Fruit fly (Drosophila melanogaster) whole organism, embryonic: ENCODE results near the gene ClpX.

ENCODE experiments used
- CG11456 ChIP-seq: fragments of 200-800 bp; sonication (Bioruptor generic); IDR thresholded peaks from 3 replicates; pipeline ENCODE4 v1.3.6; 2022; ENCODE audit warnings: missing biosample characterization, missing genetic modification characterization
- CG12744 ChIP-seq: fragments of 200-800 bp; sonication (Bioruptor generic); optimal IDR thresholded peaks from 2 replicates; lab custom pipeline; 2016; ENCODE audit warnings: missing biosample characterization, missing genetic modification characterization
- CG13775 ChIP-seq: fragments of 200-800 bp; sonication (Bioruptor generic); optimal IDR thresholded peaks from 3 replicates; lab custom pipeline; 2017; ENCODE audit warnings: missing biosample characterization, mild to moderate bottlenecking, missing genetic modification characterization
- CG15269 ChIP-seq: fragments of 200-800 bp; sonication (Bioruptor generic); optimal IDR thresholded peaks from 2 replicates; lab custom pipeline; 2018; ENCODE audit warnings: missing biosample characterization, mild to moderate bottlenecking, missing genetic modification characterization, moderate library complexity
- CG15601 ChIP-seq: fragments of 200-800 bp; sonication (Bioruptor generic); optimal IDR thresholded peaks from 3 replicates; lab custom pipeline; 2019; ENCODE audit warnings: missing biosample characterization, mild to moderate bottlenecking, missing genetic modification characterization, moderate library complexity
- CG17328 ChIP-seq: fragments of 200-800 bp; sonication (Bioruptor generic); IDR thresholded peaks from 2 replicates; pipeline ENCODE4 v1.3.6; 2022; ENCODE audit warnings: missing biosample characterization, missing genetic modification characterization
- CG1792 ChIP-seq: fragments of 200-800 bp; sonication (Bioruptor generic); optimal IDR thresholded peaks from 2 replicates; lab custom pipeline; 2016; ENCODE audit warnings: missing biosample characterization, missing genetic modification characterization
- CG2120 ChIP-seq: fragments of 200-800 bp; sonication (Bioruptor generic); optimal IDR thresholded peaks from 3 replicates; lab custom pipeline; 2016; ENCODE audit warnings: missing biosample characterization, missing genetic modification characterization
- CG2678 ChIP-seq: fragments of 200-800 bp; sonication (Bioruptor generic); optimal IDR thresholded peaks from 3 replicates; lab custom pipeline; 2019; ENCODE audit warnings: missing biosample characterization, mild to moderate bottlenecking, missing genetic modification characterization, moderate library complexity
- CG2712 ChIP-seq: fragments of 200-800 bp; optimal IDR thresholded peaks from 3 replicates; lab custom pipeline; 2019; ENCODE audit warnings: missing biosample characterization, mild to moderate bottlenecking, missing genetic modification characterization, moderate library complexity
- CG2889 ChIP-seq: fragments of 200-800 bp; sonication (Bioruptor generic); IDR thresholded peaks from 3 replicates; pipeline ENCODE4 v1.3.6; 2022; ENCODE audit warnings: missing biosample characterization, missing genetic modification characterization
- CG3065 ChIP-seq: fragments of 200-800 bp; sonication (Bioruptor generic); optimal IDR thresholded peaks from 2 replicates; lab custom pipeline; 2016; ENCODE audit warnings: missing biosample characterization, missing genetic modification characterization
- CG32767 ChIP-seq: fragments of 200-800 bp; sonication (Bioruptor generic); IDR thresholded peaks from 2 replicates; pipeline ENCODE4 v1.3.6; 2022; ENCODE audit warnings: missing biosample characterization, missing genetic modification characterization
- CG3281 ChIP-seq: fragments of 200-800 bp; sonication (Bioruptor generic); optimal IDR thresholded peaks from 3 replicates; lab custom pipeline; 2017; ENCODE audit warnings: missing biosample characterization, mild to moderate bottlenecking, missing genetic modification characterization
- CG4328 ChIP-seq: fragments of 200-800 bp; sonication (Bioruptor generic); optimal IDR thresholded peaks from 3 replicates; lab custom pipeline; 2017; ENCODE audit warnings: missing biosample characterization, missing genetic modification reagents, missing genetic modification characterization
- CG4707 ChIP-seq: fragments of 200-800 bp; sonication (Bioruptor generic); optimal IDR thresholded peaks from 2 replicates; lab custom pipeline; 2018; ENCODE audit warnings: missing biosample characterization, mild to moderate bottlenecking, missing genetic modification characterization, moderate library complexity
- CG5180 ChIP-seq: fragments of 200-800 bp; sonication (Bioruptor generic); optimal IDR thresholded peaks from 3 replicates; lab custom pipeline; 2017; ENCODE audit warnings: missing biosample characterization, missing genetic modification characterization, mild to moderate bottlenecking, moderate library complexity, missing genetic modification reagents
- CG7357 ChIP-seq: fragments of 200-800 bp; sonication (Bioruptor generic); IDR thresholded peaks from 3 replicates; pipeline ENCODE4 v1.3.6; 2022; ENCODE audit warnings: missing biosample characterization, missing genetic modification characterization
- CG9876 ChIP-seq: fragments of 200-800 bp; sonication (Bioruptor generic); optimal IDR thresholded peaks from 2 replicates; lab custom pipeline; 2016; ENCODE audit warnings: missing biosample characterization, missing genetic modification characterization
- CkIIα-i1 ChIP-seq: fragments of 200-800 bp; sonication (Bioruptor generic); IDR thresholded peaks from 2 replicates; pipeline ENCODE4 v1.3.6; 2022; ENCODE audit warnings: missing biosample characterization, missing genetic modification characterization
- D19A ChIP-seq: fragments of 200-800 bp; optimal IDR thresholded peaks from 3 replicates; lab custom pipeline; 2019; ENCODE audit warnings: missing biosample characterization, mild to moderate bottlenecking, missing genetic modification characterization, moderate library complexity
- Dp ChIP-seq: fragments of 200-800 bp; sonication (Bioruptor generic); optimal IDR thresholded peaks from 2 replicates; lab custom pipeline; 2018; ENCODE audit warnings: missing biosample characterization, mild to moderate bottlenecking, missing genetic modification characterization, moderate library complexity
- Ets65A ChIP-seq: fragments of 200-800 bp; sonication (Bioruptor generic); peaks from one replicate; lab custom pipeline; 2016; ENCODE audit warnings: missing biosample characterization, missing genetic modification characterization
- Gug ChIP-seq: fragments of 200-800 bp; sonication (Bioruptor generic); IDR thresholded peaks from 4 replicates; pipeline ENCODE4 v1.3.6; 2022; ENCODE audit warnings: missing biosample characterization, missing genetic modification characterization
- H15 ChIP-seq: fragments of 200-800 bp; sonication (Bioruptor generic); IDR thresholded peaks from 3 replicates; pipeline ENCODE4 v1.3.6; 2022; ENCODE audit warnings: missing biosample characterization, missing genetic modification characterization
- HLHmδ ChIP-seq: fragments of 200-800 bp; sonication (Bioruptor generic); optimal IDR thresholded peaks from 2 replicates; lab custom pipeline; 2018; ENCODE audit warnings: missing biosample characterization, mild to moderate bottlenecking, missing genetic modification characterization, moderate library complexity
- Nf-YC ChIP-seq: fragments of 200-800 bp; optimal IDR thresholded peaks from 3 replicates; lab custom pipeline; 2019; ENCODE audit warnings: missing biosample characterization, mild to moderate bottlenecking, missing genetic modification characterization, moderate library complexity
- Sox100B ChIP-seq: fragments of 200-800 bp; sonication (Bioruptor generic); optimal IDR thresholded peaks from 3 replicates; lab custom pipeline; 2018; ENCODE audit warnings: missing biosample characterization, mild to moderate bottlenecking, missing genetic modification characterization
- Tbp ChIP-seq: fragments of >200 bp; optimal IDR thresholded peaks from 2 replicates; lab custom pipeline; 2018; ENCODE audit warnings: missing biosample characterization, missing genetic modification characterization
- Trl ChIP-seq, 3 experiments: fragments of >200 bp in 2 of 3; fragments of 200-800 bp in 1 of 3; sonication (Bioruptor generic) in 1 of 3; optimal IDR thresholded peaks; 2 replicates in 1 of 3; 3 replicates in 2 of 3; lab custom pipeline; 2016 to 2017; ENCODE audit warnings: missing biosample characterization in 1 of 3, missing genetic modification characterization in 1 of 3
- cato ChIP-seq: fragments of 200-800 bp; sonication (Bioruptor generic); optimal IDR thresholded peaks from 2 replicates; lab custom pipeline; 2016; ENCODE audit warnings: missing biosample characterization, missing genetic modification characterization, borderline replicate concordance
- caup ChIP-seq: fragments of 200-800 bp; sonication (Bioruptor generic); optimal IDR thresholded peaks from 3 replicates; lab custom pipeline; 2017; ENCODE audit warnings: missing biosample characterization, mild to moderate bottlenecking, missing genetic modification characterization, moderate library complexity; ENCODE audit not compliant: severe bottlenecking
- chm ChIP-seq: fragments of 200-800 bp; sonication (Bioruptor generic); IDR thresholded peaks from 2 replicates; pipeline ENCODE4 v1.3.6; 2022; ENCODE audit warnings: missing biosample characterization, missing genetic modification characterization
- dan ChIP-seq: fragments of 200-800 bp; sonication (Bioruptor generic); IDR thresholded peaks from 2 replicates; pipeline ENCODE4 v1.3.6; 2022; ENCODE audit warnings: missing biosample characterization, missing genetic modification characterization
- her ChIP-seq: fragments of 200-800 bp; sonication (Bioruptor generic); optimal IDR thresholded peaks from 2 replicates; lab custom pipeline; 2016; ENCODE audit warnings: missing biosample characterization, missing genetic modification characterization
- ind ChIP-seq: fragments of 200-800 bp; sonication (Bioruptor generic); optimal IDR thresholded peaks from 3 replicates; lab custom pipeline; 2016; ENCODE audit warnings: missing biosample characterization, missing genetic modification characterization
- kay ChIP-seq: fragments of 200-800 bp; sonication (Bioruptor generic); optimal IDR thresholded peaks from 2 replicates; lab custom pipeline; 2016; ENCODE audit warnings: missing biosample characterization, missing genetic modification characterization
- lab ChIP-seq: fragments of 200-800 bp; sonication (Bioruptor generic); optimal IDR thresholded peaks from 3 replicates; lab custom pipeline; 2017; ENCODE audit warnings: missing biosample characterization, missing genetic modification characterization, mild to moderate bottlenecking, moderate library complexity, missing genetic modification reagents
- lbe ChIP-seq: fragments of 200-800 bp; sonication (Bioruptor generic); optimal IDR thresholded peaks from 2 replicates; lab custom pipeline; 2016; ENCODE audit warnings: missing biosample characterization, mild to moderate bottlenecking, missing genetic modification characterization
- nmo ChIP-seq: fragments of 200-800 bp; sonication (Bioruptor generic); optimal IDR thresholded peaks from 2 replicates; lab custom pipeline; 2018; ENCODE audit warnings: missing biosample characterization, mild to moderate bottlenecking, missing genetic modification characterization, moderate library complexity
- onecut ChIP-seq: fragments of 200-800 bp; sonication (Bioruptor generic); IDR thresholded peaks from 2 replicates; pipeline ENCODE4 v1.3.6; 2022; ENCODE audit warnings: missing biosample characterization, missing genetic modification characterization
- peb ChIP-seq: fragments of 200-800 bp; sonication (Bioruptor generic); IDR thresholded peaks from 2 replicates; pipeline ENCODE4 v1.3.6; 2022; ENCODE audit warnings: missing biosample characterization, missing genetic modification characterization
- phol ChIP-seq: fragments of 200-800 bp; sonication (Bioruptor generic); optimal IDR thresholded peaks from 3 replicates; lab custom pipeline; 2018; ENCODE audit warnings: missing biosample characterization, mild to moderate bottlenecking, missing genetic modification characterization, moderate library complexity
- pnt ChIP-seq: fragments of 200-800 bp; sonication (Bioruptor generic); optimal IDR thresholded peaks from 3 replicates; lab custom pipeline; 2016; ENCODE audit warnings: missing biosample characterization, missing genetic modification characterization
- pros ChIP-seq: fragments of 200-800 bp; sonication (Bioruptor generic); optimal IDR thresholded peaks from 3 replicates; lab custom pipeline; 2019; ENCODE audit warnings: missing biosample characterization, mild to moderate bottlenecking, missing genetic modification characterization, moderate library complexity
- rib ChIP-seq: fragments of 200-800 bp; sonication (Bioruptor generic); IDR thresholded peaks from 2 replicates; pipeline ENCODE4 v1.3.6; 2022; ENCODE audit warnings: missing biosample characterization, missing genetic modification characterization
- ro ChIP-seq: fragments of 200-800 bp; sonication (Bioruptor generic); IDR thresholded peaks from 2 replicates; pipeline ENCODE4 v1.3.6; 2022; ENCODE audit warnings: missing biosample characterization, missing genetic modification characterization
- scrt ChIP-seq: fragments of 200-800 bp; sonication (Bioruptor generic); optimal IDR thresholded peaks from 2 replicates; lab custom pipeline; 2018; ENCODE audit warnings: missing biosample characterization, mild to moderate bottlenecking, missing genetic modification characterization, moderate library complexity
- twi ChIP-seq: fragments of 200-800 bp; optimal IDR thresholded peaks from 2 replicates; lab custom pipeline; 2019; ENCODE audit warnings: missing biosample characterization, mild to moderate bottlenecking, missing genetic modification characterization, moderate library complexity

The ClpX gene

DNA sequence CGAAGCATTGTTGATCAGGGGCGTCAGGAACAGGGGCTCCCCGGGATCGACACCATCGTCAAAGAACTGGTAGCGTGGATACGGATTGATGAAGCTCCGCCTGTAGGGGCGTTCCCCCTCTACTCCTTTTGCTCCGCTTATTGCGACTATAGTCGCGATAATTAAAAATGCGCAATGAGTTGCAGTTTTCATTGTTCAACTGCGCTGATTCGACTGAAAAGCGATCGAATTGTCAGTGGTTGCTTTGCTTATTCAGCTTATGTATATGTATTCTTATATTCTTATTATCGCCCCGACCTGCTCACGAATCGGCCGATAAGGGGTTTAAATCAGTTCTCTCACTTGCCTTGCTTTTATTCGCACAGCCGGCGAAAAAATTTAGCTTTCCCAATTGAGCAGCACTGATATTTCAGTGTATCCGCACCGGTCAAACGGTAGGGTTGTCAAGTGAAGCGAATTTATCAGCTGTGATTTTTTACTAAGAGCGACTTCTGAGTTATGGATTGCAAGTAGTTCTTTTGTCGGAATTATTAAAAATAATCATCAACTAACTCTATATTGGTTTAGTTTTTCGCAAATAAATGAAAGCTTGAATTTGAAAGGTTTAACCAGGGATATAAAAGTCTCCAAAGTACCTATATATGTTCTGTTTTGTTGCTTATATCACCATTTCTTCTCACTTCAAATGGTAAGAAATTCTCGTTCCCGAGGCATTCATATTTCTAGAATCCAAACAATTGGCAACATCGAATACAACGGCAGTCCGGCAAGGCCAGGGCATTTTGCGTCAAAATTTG, 39.3 kb downstream of the ClpX start, which contains the start of the genes CG4572 and CG4686 (continued):
- TF ChIP-seq CG2712 (tag; lab: Kevin White, UChicago), result peak; percentile 84
- peak; percentile 28 for TF ChIP-seq CG3065
- no peak for TF ChIP-seq CG2889 (GFP tag; lab: Robert Waterston, UW)
- TF ChIP-seq kay, result no peak
- no peak; the same call in 1 of the 2 replicates for TF ChIP-seq chm (GFP tag; lab: Robert Waterston, UW)
- peak; percentile 83; the same call in 3 of the 4 replicates for TF ChIP-seq Gug (GFP tag; lab: Robert Waterston, UW)
- peak; percentile 74 for TF ChIP-seq CG13775 (GFP tag; lab: Kevin White, UChicago)
- TF ChIP-seq phol, result peak; percentile 88
- TF ChIP-seq pros, result peak; percentile 35
- peak; percentile 51 for TF ChIP-seq caup (GFP tag; lab: Kevin White, UChicago)
- TF ChIP-seq CG5180 (GFP tag; lab: Kevin White, UChicago), result no peak
- TF ChIP-seq cato (GFP tag; lab: Kevin White, UChicago), result peak; percentile 10
- peak; percentile 99 for TF ChIP-seq Ets65A (GFP tag; lab: Kevin White, UChicago)
- TF ChIP-seq Tbp (GFP tag; lab: Kevin White, UChicago), result no peak
- peak; percentile 55 for TF ChIP-seq scrt (GFP tag; lab: Kevin White, UChicago)
- TF ChIP-seq CG15601 (tag; lab: Kevin White, UChicago), result peak; percentile 70
- TF ChIP-seq CG4707, result peak; percentile 38
- TF ChIP-seq H15 (GFP tag; lab: Robert Waterston, UW), result peak; percentile 76
- TF ChIP-seq CG9876, result peak; percentile 58
- peak; percentile 68 for TF ChIP-seq CG4328 (GFP tag; lab: Kevin White, UChicago)
- TF ChIP-seq her (GFP tag; lab: Kevin White, UChicago), result peak; percentile 26
- TF ChIP-seq CG12744 (GFP tag; lab: Kevin White, UChicago), result peak; percentile 76
- peak; percentile 28 for TF ChIP-seq Dp (GFP tag; lab: Kevin White, UChicago)
- TF ChIP-seq CG3281 (GFP tag; lab: Kevin White, UChicago), result peak; percentile 78
- peak; percentile 36 for TF ChIP-seq CG1792 (GFP tag; lab: Kevin White, UChicago)
- peak; percentile 62 for TF ChIP-seq D19A (tag; lab: Kevin White, UChicago)
- 0 out of 2 replicates have a peak, but pooled peaks have one; percentile 12 for TF ChIP-seq ro (GFP tag; lab: Robert Waterston, UW)
- TF ChIP-seq CG32767 (GFP tag; lab: Robert Waterston, UW), result no peak
- peak; percentile 66 for TF ChIP-seq twi
- no peak for TF ChIP-seq Trl (optimal IDR thresholded peaks at IDR 0.05; lab: Kevin White, UChicago)
- TF ChIP-seq Trl (GFP tag; optimal IDR thresholded peaks at IDR 0.05; lab: Kevin White, UChicago), result peak; percentile 77
- TF ChIP-seq lbe, result no peak
- TF ChIP-seq Nf-YC, result peak; percentile 83
- no peak for TF ChIP-seq onecut (GFP tag; lab: Robert Waterston, UW)
- TF ChIP-seq lab (GFP tag; lab: Kevin White, UChicago), result peak; percentile 80
- no peak for TF ChIP-seq CkIIα-i1 (GFP tag; lab: Robert Waterston, UW)
- TF ChIP-seq peb (GFP tag; lab: Robert Waterston, UW), result 0 out of 2 replicates have a peak, but pooled peaks have one; percentile 35
- TF ChIP-seq pnt (GFP tag; lab: Kevin White, UChicago), result peak; percentile 70
- TF ChIP-seq Sox100B, result no peak
- TF ChIP-seq HLHmδ (GFP tag; lab: Kevin White, UChicago), result no peak
- TF ChIP-seq nmo (GFP tag; lab: Kevin White, UChicago), result peak; percentile 83
- peak; percentile 92 for TF ChIP-seq rib (GFP tag; lab: Robert Waterston, UW)
- peak; percentile 84 for TF ChIP-seq CG11456
- peak; percentile 81 for TF ChIP-seq CG15269 (tag; lab: Kevin White, UChicago)
- peak; percentile 83 for TF ChIP-seq CG7357 (GFP tag; lab: Robert Waterston, UW)
- TF ChIP-seq dan, result no peak
- peak; percentile 91 for TF ChIP-seq CG2120
- TF ChIP-seq CG17328 (GFP tag; lab: Robert Waterston, UW), result 0 out of 2 replicates have a peak, but pooled peaks have one; percentile 8
- peak; percentile 82 for TF ChIP-seq CG2678
- peak; percentile 81 for TF ChIP-seq ind (GFP tag; lab: Kevin White, UChicago)
